Fruit fly (Drosophila melanogaster): Measurements from ENCODE around the gene Nagk.

DNA sequence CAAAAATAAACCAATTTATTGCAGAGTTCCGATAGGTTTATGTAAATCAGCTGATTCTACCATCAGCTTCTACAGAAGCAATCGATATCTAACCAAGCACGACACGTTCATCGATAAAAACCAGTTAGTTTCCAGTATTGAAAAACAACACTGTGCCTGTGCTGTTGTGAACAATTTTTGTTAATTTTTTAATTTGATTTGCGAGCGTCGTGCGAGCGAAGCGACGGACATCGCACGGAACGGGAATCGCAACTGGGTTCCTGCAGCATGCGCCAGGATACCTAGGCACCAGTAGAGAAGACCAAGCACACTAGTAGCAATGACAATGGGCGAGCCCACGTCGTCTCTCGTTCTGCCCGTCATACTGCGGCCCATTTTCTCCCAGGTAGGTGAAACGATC is 28.8 kb upstream of the Nagk start, which contains the start of the genes Ccm3 and CG6136:
- TF ChIP-seq cnc (optimal IDR thresholded peaks at IDR 0.05) (no peak), ovo (GFP tag; optimal IDR thresholded peaks at IDR 0.05) (peak; percentile 49)
